Fruit fly (Drosophila melanogaster) Kc167 (cell line): ENCODE measurements around the gene CG10979.

Source experiments
- h ChIP-seq: fragments of >200 bp; optimal IDR thresholded peaks from 3 replicates; lab custom pipeline; 2018; ENCODE audit warnings: missing external identifiers
- psq ChIP-seq: fragments of >200 bp; optimal IDR thresholded peaks from 2 replicates; lab custom pipeline; 2017; ENCODE audit warnings: missing external identifiers
- ttk ChIP-seq: sonication (Bioruptor generic); optimal IDR thresholded peaks from 2 replicates; lab custom pipeline; 2017; ENCODE audit warnings: missing external identifiers

DNA sequence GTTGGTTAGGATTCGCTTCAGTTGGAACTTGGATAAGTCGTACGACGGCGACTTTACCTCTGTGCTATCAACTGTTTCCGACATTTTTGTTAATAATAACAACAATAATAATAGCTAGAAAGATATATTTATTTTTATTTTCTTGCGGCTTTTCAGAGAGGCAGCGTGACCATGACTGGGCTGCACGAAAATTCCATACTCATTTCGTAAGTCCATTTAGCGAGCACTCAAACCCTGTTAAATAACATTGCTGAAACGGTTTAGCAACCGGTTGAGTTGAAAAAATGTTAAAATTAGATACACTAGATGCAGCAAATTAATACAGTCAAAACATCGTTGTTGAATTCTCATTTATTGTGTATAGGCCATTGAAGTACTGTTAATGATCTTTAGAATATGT is 39.9 kb upstream of the CG10979 start, which contains the start of gene Dcps:
- TF ChIP-seq psq (no peak), ttk (no peak), h (lab: Kevin White, UChicago) (no peak)
